1 fruit fly cellular context compared by ENCODE assay signal in the genomic region with DNA sequence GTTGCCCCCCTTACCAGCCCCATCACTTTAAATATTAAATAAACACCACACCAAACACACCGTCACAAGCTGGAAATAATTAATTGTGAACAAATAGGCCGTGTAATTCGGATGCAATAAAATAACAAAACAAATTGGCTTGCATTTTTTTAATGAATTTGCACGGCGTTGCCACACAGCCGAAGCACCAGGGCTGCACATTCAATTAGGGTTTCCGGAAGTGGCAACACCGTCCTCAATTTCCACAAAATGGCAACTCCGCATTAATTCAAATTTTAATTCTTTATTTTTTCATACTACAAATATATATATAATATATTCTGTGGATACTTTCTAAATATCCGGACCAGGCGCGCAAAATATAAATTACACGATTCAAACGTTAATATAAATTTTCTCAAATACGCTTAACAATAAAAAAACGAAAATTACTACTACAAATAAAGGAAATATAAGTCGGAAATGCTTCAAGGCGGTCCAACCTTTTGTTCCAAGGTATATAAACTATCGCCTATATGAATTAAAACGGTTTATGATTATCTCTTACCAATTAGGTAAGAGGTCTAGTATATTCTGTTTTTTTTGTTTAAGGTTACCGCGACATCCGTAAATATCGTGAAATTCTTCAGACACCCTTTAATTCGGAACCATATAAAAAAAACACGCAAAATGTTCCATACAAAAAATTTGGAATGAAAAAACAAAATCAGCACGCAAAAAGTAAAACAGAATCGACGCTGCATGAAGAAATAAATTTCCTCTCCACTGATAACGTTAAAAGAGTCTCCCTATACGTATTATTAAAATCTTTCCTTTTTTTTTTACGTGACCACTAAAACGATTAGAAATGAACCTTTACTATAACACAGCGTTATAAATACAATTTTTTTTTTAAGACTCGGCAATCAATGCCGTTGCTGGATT.
A peak's percentile ranks its signal among the peaks of the same experiment; 100 is the strongest.
TF ChIP-seq lines count a peak whose summit lies in the region.

No protein-coding gene starts in this region.

TF ChIP-seq in whole organism, embryonic, 481 proteins besides CTCF, POLR2A, EP300 and RAD21 (continued from another document and continues in another):
- TF ChIP-seq Hand (GFP tag; optimal IDR thresholded peaks at IDR 0.05; lab: Kevin White, UChicago) = no peak
- TF ChIP-seq schlank (tag; optimal IDR thresholded peaks at IDR 0.05; lab: Kevin White, UChicago) = peak; percentile 28
- peak; percentile 41; the same call in 1 of the 2 replicates for TF ChIP-seq ssp (GFP tag; IDR thresholded peaks at IDR 0.05; lab: Robert Waterston, UW)
- no peak for TF ChIP-seq Aef1 (GFP tag; IDR thresholded peaks at IDR 0.05; lab: Robert Waterston, UW)
- TF ChIP-seq CG6791 (GFP tag; IDR thresholded peaks at IDR 0.05; lab: Robert Waterston, UW; ENCODE audit: partially characterized antibody) = peak; percentile 50; the same call in 1 of the 3 replicates
- TF ChIP-seq CG12744 (GFP tag; optimal IDR thresholded peaks at IDR 0.05; lab: Kevin White, UChicago) = no peak
- TF ChIP-seq CG9797 (GFP tag; optimal IDR thresholded peaks at IDR 0.05; lab: Kevin White, UChicago) = peak; percentile 58
- no peak for TF ChIP-seq gce (GFP tag; IDR thresholded peaks at IDR 0.05; lab: Robert Waterston, UW)
- no peak for TF ChIP-seq Nf-YB (GFP tag; optimal IDR thresholded peaks at IDR 0.05; lab: Kevin White, UChicago)
- no peak for TF ChIP-seq pan (optimal IDR thresholded peaks at IDR 0.05; lab: Kevin White, UChicago)
- peak in 1 of 2 experiments; percentile 48 for TF ChIP-seq pan (GFP tag; optimal IDR thresholded peaks at IDR 0.05 in 1 of 2, IDR thresholded peaks at IDR 0.05 in 1 of 2)
- TF ChIP-seq Sry-δ (GFP tag; optimal IDR thresholded peaks at IDR 0.05; lab: Kevin White, UChicago) = peak; percentile 50
- peak; percentile 27 for TF ChIP-seq CG18262 (tag; optimal IDR thresholded peaks at IDR 0.05; lab: Kevin White, UChicago)
- TF ChIP-seq Sin3A (optimal IDR thresholded peaks at IDR 0.05; lab: Kevin White, UChicago) = peak; percentile 54
- peak; percentile 93 for TF ChIP-seq MBD-R2 (GFP tag; IDR thresholded peaks at IDR 0.05; lab: Robert Waterston, UW)
- TF ChIP-seq CG11723 (GFP tag; optimal IDR thresholded peaks at IDR 0.05; lab: Kevin White, UChicago) = no peak
- TF ChIP-seq Nf-YC (tag; optimal IDR thresholded peaks at IDR 0.05; lab: Kevin White, UChicago) = peak; percentile 40
- peak; percentile 37 for TF ChIP-seq Lhr (GFP tag; optimal IDR thresholded peaks at IDR 0.05; lab: Kevin White, UChicago)
- TF ChIP-seq CG1529 (GFP tag; optimal IDR thresholded peaks at IDR 0.05; lab: Kevin White, UChicago) = no peak
- TF ChIP-seq CG17361 (GFP tag; IDR thresholded peaks at IDR 0.05; lab: Robert Waterston, UW) = peak; percentile 55; the same call in 1 of the 3 replicates
- TF ChIP-seq CG3065 (GFP tag; optimal IDR thresholded peaks at IDR 0.05; lab: Kevin White, UChicago) = no peak
- TF ChIP-seq gro (GFP tag; optimal IDR thresholded peaks at IDR 0.05; lab: Kevin White, UChicago) = no peak
- no peak for TF ChIP-seq CG7372 (GFP tag; IDR thresholded peaks at IDR 0.05; lab: Robert Waterston, UW)
- TF ChIP-seq CG30403 (GFP tag; optimal IDR thresholded peaks at IDR 0.05; lab: Kevin White, UChicago) = peak; percentile 21
- TF ChIP-seq br (optimal IDR thresholded peaks at IDR 0.05; lab: Kevin White, UChicago) = no peak
- no peak for TF ChIP-seq CG3995 (GFP tag; optimal IDR thresholded peaks at IDR 0.05; lab: Kevin White, UChicago)
- TF ChIP-seq NC2β (GFP tag; optimal IDR thresholded peaks at IDR 0.05; lab: Kevin White, UChicago) = no peak
- 0 out of 3 replicates have a peak, but pooled peaks have one; percentile 9 for TF ChIP-seq sr (GFP tag; IDR thresholded peaks at IDR 0.05; lab: Robert Waterston, UW)
- peak; percentile 49 for TF ChIP-seq CG32772 (GFP tag; IDR thresholded peaks at IDR 0.05; lab: Robert Waterston, UW)
- TF ChIP-seq CG14441 (GFP tag; IDR thresholded peaks at IDR 0.05; lab: Robert Waterston, UW) = 0 out of 2 replicates have a peak, but pooled peaks have one; percentile 24
- no peak for TF ChIP-seq CG3163 (GFP tag; optimal IDR thresholded peaks at IDR 0.05; lab: Kevin White, UChicago)
- 0 out of 2 replicates have a peak, but pooled peaks have one; percentile 29 for TF ChIP-seq wdn (GFP tag; IDR thresholded peaks at IDR 0.05; lab: Robert Waterston, UW)
- TF ChIP-seq gsb-n (tag; optimal IDR thresholded peaks at IDR 0.05; lab: Kevin White, UChicago) = peak; percentile 0
- TF ChIP-seq B-H2 (GFP tag; optimal IDR thresholded peaks at IDR 0.05; lab: Kevin White, UChicago) = peak; percentile 79
- peak; percentile 53 for TF ChIP-seq CG32532 (GFP tag; IDR thresholded peaks at IDR 0.05; lab: Robert Waterston, UW)
- TF ChIP-seq CG11695 (GFP tag; IDR thresholded peaks at IDR 0.05; lab: Robert Waterston, UW) = peak; percentile 9; the same call in 1 of the 3 replicates
- peak; percentile 26 for TF ChIP-seq Xbp1 (GFP tag; optimal IDR thresholded peaks at IDR 0.05; lab: Kevin White, UChicago)
- TF ChIP-seq HLH4C (GFP tag; IDR thresholded peaks at IDR 0.05; lab: Robert Waterston, UW; ENCODE audit: partially characterized antibody) = no peak; the same call in 2 of the 3 replicates
- peak; percentile 55; the same call in 2 of the 3 replicates for TF ChIP-seq knrl (GFP tag; IDR thresholded peaks at IDR 0.05; lab: Robert Waterston, UW; ENCODE audit: partially characterized antibody)
- peak; percentile 34 for TF ChIP-seq nmo (GFP tag; optimal IDR thresholded peaks at IDR 0.05; lab: Kevin White, UChicago)
- TF ChIP-seq dpn (GFP tag; optimal IDR thresholded peaks at IDR 0.05; lab: Kevin White, UChicago) = peak in 1 of 2 experiments; percentile 1
- peak; percentile 42 for TF ChIP-seq CG9932 (GFP tag; IDR thresholded peaks at IDR 0.05; lab: Robert Waterston, UW)
- TF ChIP-seq CG10366 (GFP tag; IDR thresholded peaks at IDR 0.05; lab: Robert Waterston, UW) = peak; percentile 15; the same call in 1 of the 2 replicates
- peak; percentile 72 for TF ChIP-seq CG4328 (GFP tag; optimal IDR thresholded peaks at IDR 0.05; lab: Kevin White, UChicago)
- no peak for TF ChIP-seq yki (optimal IDR thresholded peaks at IDR 0.05; lab: Kevin White, UChicago)
- peak; percentile 10 for TF ChIP-seq CG10431 (GFP tag; optimal IDR thresholded peaks at IDR 0.05; lab: Kevin White, UChicago)
- peak; percentile 7 for TF ChIP-seq HHEX (GFP tag; optimal IDR thresholded peaks at IDR 0.05; lab: Kevin White, UChicago)
- TF ChIP-seq caup (GFP tag; optimal IDR thresholded peaks at IDR 0.05; lab: Kevin White, UChicago; ENCODE audit: severe bottlenecking) = peak; percentile 79
- peak; percentile 85 for TF ChIP-seq sqz (GFP tag; optimal IDR thresholded peaks at IDR 0.05; lab: Kevin White, UChicago)
- TF ChIP-seq Abd-B (GFP tag; optimal IDR thresholded peaks at IDR 0.05; lab: Kevin White, UChicago) = peak; percentile 59
- TF ChIP-seq CG33557 (GFP tag; optimal IDR thresholded peaks at IDR 0.05; lab: Kevin White, UChicago) = no peak
- 0 out of 2 replicates have a peak, but pooled peaks have one; percentile 8 for TF ChIP-seq al (GFP tag; IDR thresholded peaks at IDR 0.05; lab: Robert Waterston, UW)
- peak; percentile 72 for TF ChIP-seq CG3281 (GFP tag; optimal IDR thresholded peaks at IDR 0.05; lab: Kevin White, UChicago)
- TF ChIP-seq ftz-f1 (GFP tag; optimal IDR thresholded peaks at IDR 0.05; lab: Kevin White, UChicago) = peak; percentile 13
- peak; percentile 48 for TF ChIP-seq CG10267 (tag; optimal IDR thresholded peaks at IDR 0.05; lab: Kevin White, UChicago)
- peak; percentile 23; the same call in 1 of the 2 replicates for TF ChIP-seq bbx (GFP tag; IDR thresholded peaks at IDR 0.05; lab: Robert Waterston, UW; ENCODE audit: partially characterized antibody)
- TF ChIP-seq Ets65A (GFP tag; lab: Kevin White, UChicago) = peak; percentile 95
- TF ChIP-seq CG17186 (GFP tag; optimal IDR thresholded peaks at IDR 0.05; lab: Kevin White, UChicago) = peak; percentile 35
- peak; percentile 59 for TF ChIP-seq grau (tag; optimal IDR thresholded peaks at IDR 0.05; lab: Kevin White, UChicago)
- peak; percentile 62; the same call in 1 of the 4 replicates for TF ChIP-seq chinmo (GFP tag; IDR thresholded peaks at IDR 0.05; lab: Robert Waterston, UW; ENCODE audit: partially characterized antibody)
- peak; percentile 52 for TF ChIP-seq mirr (GFP tag; optimal IDR thresholded peaks at IDR 0.05; lab: Kevin White, UChicago)
- TF ChIP-seq CG4404 (GFP tag; IDR thresholded peaks at IDR 0.05; lab: Robert Waterston, UW) = no peak
- peak; percentile 61; the same call in 2 of the 3 replicates for TF ChIP-seq row (GFP tag; IDR thresholded peaks at IDR 0.05; lab: Robert Waterston, UW)
- peak; percentile 36 for TF ChIP-seq CG17802 (tag; optimal IDR thresholded peaks at IDR 0.05; lab: Kevin White, UChicago)
- peak in 1 of 2 experiments; percentile 58 for TF ChIP-seq insv (GFP tag; optimal IDR thresholded peaks at IDR 0.05; lab: Kevin White, UChicago)
- no peak for TF ChIP-seq CG30431 (GFP tag; optimal IDR thresholded peaks at IDR 0.05; lab: Kevin White, UChicago)
- TF ChIP-seq CG31388 (GFP tag; optimal IDR thresholded peaks at IDR 0.05; lab: Kevin White, UChicago) = no peak
- TF ChIP-seq Hr78 (GFP tag; optimal IDR thresholded peaks at IDR 0.05; lab: Kevin White, UChicago) = no peak
- peak; percentile 26 for TF ChIP-seq Hr3 (GFP tag; optimal IDR thresholded peaks at IDR 0.05; lab: Kevin White, UChicago)
- peak; percentile 12 for TF ChIP-seq zf30C (GFP tag; optimal IDR thresholded peaks at IDR 0.05; lab: Kevin White, UChicago)
- TF ChIP-seq Sox102F (GFP tag; optimal IDR thresholded peaks at IDR 0.05; lab: Kevin White, UChicago) = no peak
- TF ChIP-seq CG10543 (GFP tag; optimal IDR thresholded peaks at IDR 0.05; lab: Kevin White, UChicago) = peak; percentile 79
- TF ChIP-seq CG1647 (GFP tag; optimal IDR thresholded peaks at IDR 0.05; lab: Kevin White, UChicago) = no peak
- TF ChIP-seq CkIIα-i1 (GFP tag; IDR thresholded peaks at IDR 0.05; lab: Robert Waterston, UW) = no peak
- TF ChIP-seq Dref (GFP tag; IDR thresholded peaks at IDR 0.05; lab: Robert Waterston, UW) = peak; percentile 39
- peak; percentile 26; the same call in 1 of the 2 replicates for TF ChIP-seq E2f1 (GFP tag; IDR thresholded peaks at IDR 0.05; lab: Robert Waterston, UW)
- TF ChIP-seq CHES-1-like (GFP tag; optimal IDR thresholded peaks at IDR 0.05; lab: Kevin White, UChicago) = peak; percentile 11
- no peak for TF ChIP-seq chm (GFP tag; IDR thresholded peaks at IDR 0.05; lab: Robert Waterston, UW)
- TF ChIP-seq ash1 (GFP tag; optimal IDR thresholded peaks at IDR 0.05; lab: Kevin White, UChicago) = no peak
- TF ChIP-seq pita (GFP tag; optimal IDR thresholded peaks at IDR 0.05; lab: Kevin White, UChicago) = no peak
- no peak for TF ChIP-seq CG14667 (GFP tag; IDR thresholded peaks at IDR 0.05; lab: Robert Waterston, UW)
- no peak for TF ChIP-seq Sry-β (GFP tag; optimal IDR thresholded peaks at IDR 0.05; lab: Kevin White, UChicago)
- no peak for TF ChIP-seq eve (GFP tag; optimal IDR thresholded peaks at IDR 0.05; lab: Kevin White, UChicago)
- no peak for TF ChIP-seq usp (GFP tag; optimal IDR thresholded peaks at IDR 0.05; lab: Kevin White, UChicago)
- TF ChIP-seq Dll (GFP tag; IDR thresholded peaks at IDR 0.05; lab: Robert Waterston, UW; ENCODE audit: partially characterized antibody) = 0 out of 4 replicates have a peak, but pooled peaks have one; percentile 42
- peak; percentile 44; the same call in 1 of the 2 replicates for TF ChIP-seq CG8765 (GFP tag; IDR thresholded peaks at IDR 0.05; lab: Robert Waterston, UW)
- TF ChIP-seq pzg (GFP tag; optimal IDR thresholded peaks at IDR 0.05; lab: Kevin White, UChicago) = peak; percentile 85
- TF ChIP-seq CG31441 (GFP tag; IDR thresholded peaks at IDR 0.05; lab: Robert Waterston, UW) = no peak
- TF ChIP-seq BEAF-32 (GFP tag; optimal IDR thresholded peaks at IDR 0.05; lab: Kevin White, UChicago) = peak; percentile 48
- peak; percentile 41 for TF ChIP-seq Hey (tag; optimal IDR thresholded peaks at IDR 0.05; lab: Kevin White, UChicago)
- peak; percentile 65 for TF ChIP-seq kni (GFP tag; optimal IDR thresholded peaks at IDR 0.05; lab: Kevin White, UChicago)
- peak; percentile 58 for TF ChIP-seq CG7987 (GFP tag; optimal IDR thresholded peaks at IDR 0.05; lab: Kevin White, UChicago)
- TF ChIP-seq CG10565 (GFP tag; optimal IDR thresholded peaks at IDR 0.05; lab: Kevin White, UChicago) = no peak
- TF ChIP-seq Blimp-1 (GFP tag; optimal IDR thresholded peaks at IDR 0.05; lab: Kevin White, UChicago) = no peak
- no peak for TF ChIP-seq ind (GFP tag; optimal IDR thresholded peaks at IDR 0.05; lab: Kevin White, UChicago)
- 0 out of 3 replicates have a peak, but pooled peaks have one; percentile 18 for TF ChIP-seq ken (GFP tag; IDR thresholded peaks at IDR 0.05; lab: Robert Waterston, UW)
- peak; percentile 7 for TF ChIP-seq CG10979 (tag; optimal IDR thresholded peaks at IDR 0.05; lab: Kevin White, UChicago)
- no peak for TF ChIP-seq CG2875 (GFP tag; optimal IDR thresholded peaks at IDR 0.05; lab: Kevin White, UChicago)
- peak; percentile 49 for TF ChIP-seq Fer3 (tag; optimal IDR thresholded peaks at IDR 0.05; lab: Kevin White, UChicago)
- peak; percentile 18 for TF ChIP-seq CG9727 (GFP tag; optimal IDR thresholded peaks at IDR 0.05; lab: Kevin White, UChicago)
- TF ChIP-seq CG4707 (GFP tag; optimal IDR thresholded peaks at IDR 0.05; lab: Kevin White, UChicago) = no peak
- TF ChIP-seq CG9817 (tag; optimal IDR thresholded peaks at IDR 0.05; lab: Kevin White, UChicago) = peak; percentile 60
- TF ChIP-seq dan (GFP tag; IDR thresholded peaks at IDR 0.05; lab: Robert Waterston, UW) = no peak
- TF ChIP-seq vvl (GFP tag; IDR thresholded peaks at IDR 0.05; lab: Robert Waterston, UW) = peak; percentile 86
- no peak for TF ChIP-seq cato (GFP tag; optimal IDR thresholded peaks at IDR 0.05; lab: Kevin White, UChicago; ENCODE audit: borderline replicate concordance)
- no peak for TF ChIP-seq hth (optimal IDR thresholded peaks at IDR 0.05; lab: Kevin White, UChicago)
- TF ChIP-seq CG30020 (tag; optimal IDR thresholded peaks at IDR 0.05; lab: Kevin White, UChicago) = peak; percentile 59
- no peak for TF ChIP-seq ttk (GFP tag; IDR thresholded peaks at IDR 0.05; lab: Robert Waterston, UW)
- TF ChIP-seq CG2120 (GFP tag; optimal IDR thresholded peaks at IDR 0.05; lab: Kevin White, UChicago) = peak; percentile 15
- peak; percentile 58 for TF ChIP-seq corto (GFP tag; optimal IDR thresholded peaks at IDR 0.05; lab: Kevin White, UChicago)
- TF ChIP-seq CG42726 (GFP tag; IDR thresholded peaks at IDR 0.05; lab: Robert Waterston, UW; ENCODE audit: partially characterized antibody) = no peak
- TF ChIP-seq Ets97D (GFP tag; optimal IDR thresholded peaks at IDR 0.05; lab: Kevin White, UChicago) = peak; percentile 79
- peak; percentile 43 for TF ChIP-seq ATbp (GFP tag; optimal IDR thresholded peaks at IDR 0.05; lab: Kevin White, UChicago)
- TF ChIP-seq CG3847 (GFP tag; IDR thresholded peaks at IDR 0.05; lab: Robert Waterston, UW) = peak; percentile 83
- peak; percentile 97 for TF ChIP-seq YL-1 (GFP tag; optimal IDR thresholded peaks at IDR 0.05; lab: Kevin White, UChicago)
- TF ChIP-seq NfI (GFP tag; optimal IDR thresholded peaks at IDR 0.05; lab: Kevin White, UChicago) = peak; percentile 59
